Fruit fly (Drosophila melanogaster) whole organism, pupa: ENCODE results near the gene rgn.

Experiments
- CG12605 ChIP-seq: fragments of 200-800 bp; sonication (Bioruptor generic); IDR thresholded peaks from 2 replicates; pipeline ENCODE4 v1.3.6; 2022; ENCODE audit warnings: missing biosample characterization, missing genetic modification characterization
- CG13204 ChIP-seq: fragments of 200-800 bp; sonication (Bioruptor generic); optimal IDR thresholded peaks from 2 replicates; lab custom pipeline; 2018; ENCODE audit warnings: missing biosample characterization, mild to moderate bottlenecking, missing genetic modification characterization, moderate library complexity
- CG17806 ChIP-seq: fragments of 200-800 bp; sonication (Bioruptor generic); optimal IDR thresholded peaks from 2 replicates; lab custom pipeline; 2018; ENCODE audit warnings: missing biosample characterization, mild to moderate bottlenecking, missing genetic modification characterization, moderate library complexity
- CG32121 ChIP-seq: fragments of 200-800 bp; sonication (Bioruptor generic); IDR thresholded peaks from 2 replicates; pipeline ENCODE4 v1.3.6; 2022; ENCODE audit warnings: missing biosample characterization, missing genetic modification characterization
- CG34367 ChIP-seq: fragments of 200-800 bp; sonication (Bioruptor generic); optimal IDR thresholded peaks from 2 replicates; lab custom pipeline; 2018; ENCODE audit warnings: missing biosample characterization, mild to moderate bottlenecking, missing genetic modification characterization
- CG8301 ChIP-seq: fragments of 200-800 bp; sonication (Bioruptor generic); optimal IDR thresholded peaks from 2 replicates; lab custom pipeline; 2018; ENCODE audit warnings: missing biosample characterization, mild to moderate bottlenecking, missing genetic modification characterization
- Pif1A ChIP-seq: fragments of 200-800 bp; sonication (Bioruptor generic); optimal IDR thresholded peaks from 3 replicates; lab custom pipeline; 2016; ENCODE audit warnings: missing biosample characterization, missing genetic modification characterization
- Pif1B ChIP-seq: fragments of 200-800 bp; sonication (Bioruptor generic); optimal IDR thresholded peaks from 3 replicates; lab custom pipeline; 2016; ENCODE audit warnings: missing biosample characterization, missing genetic modification characterization
- Snoo ChIP-seq: fragments of 200-800 bp; sonication (Bioruptor generic); optimal IDR thresholded peaks from 3 replicates; lab custom pipeline; 2017; ENCODE audit warnings: missing biosample characterization, mild to moderate bottlenecking, missing genetic modification characterization, inconsistent platforms

- no peak for TF ChIP-seq CG13204
- no peak for TF ChIP-seq CG12605 (GFP tag; lab: Robert Waterston, UW)
- TF ChIP-seq CG34367, result no peak
- TF ChIP-seq Snoo (tag; lab: Kevin White, UChicago), result no peak
- TF ChIP-seq CG8301 (tag; lab: Kevin White, UChicago), result no peak
- no peak for TF ChIP-seq CG17806 (tag; lab: Kevin White, UChicago)
- no peak for TF ChIP-seq CG32121 (GFP tag; lab: Robert Waterston, UW)
- TF ChIP-seq Pif1A, result no peak
- TF ChIP-seq Pif1B (GFP tag; lab: Kevin White, UChicago), result no peak
Observed at dm6 chr3L:21388824-21389223, 6.5 kb downstream of the rgn start.
